Worm (Caenorhabditis elegans) whole organism, early embryonic: Measurements from ENCODE around the gene Y54G2A.26.

Experiments used
- F13C5.2 ChIP-seq: sonication (generic microtip); optimal IDR thresholded peaks from 2 replicates; lab custom pipeline; 2017; ENCODE audit warnings: mild to moderate bottlenecking, missing genetic modification characterization, inconsistent platforms, missing compliant biosample characterization
- ama-1 ChIP-seq: fragments of 150-350 bp; optimal IDR thresholded peaks from 2 replicates; lab custom pipeline; 2014
- ceh-13 ChIP-seq: fragments of 200-800 bp; sonication (Bioruptor generic); optimal IDR thresholded peaks from 2 replicates; lab custom pipeline; 2018; ENCODE audit warnings: mild to moderate bottlenecking, missing genetic modification characterization, missing compliant biosample characterization
- ceh-36 ChIP-seq: sonication (generic microtip); optimal IDR thresholded peaks from 2 replicates; lab custom pipeline; 2016; ENCODE audit warnings: missing genetic modification characterization, inconsistent platforms, missing compliant biosample characterization
- flt-1 ChIP-seq: fragments of 200-800 bp; sonication (Bioruptor generic); IDR thresholded peaks from 2 replicates; pipeline ENCODE4 v1.3.6; 2022; ENCODE audit warnings: missing genetic modification characterization, missing compliant biosample characterization
- hmbx-1 ChIP-seq: sonication (generic microtip); optimal IDR thresholded peaks from 2 replicates; lab custom pipeline; 2016; ENCODE audit warnings: mild to moderate bottlenecking, missing genetic modification characterization, missing compliant biosample characterization
- hmg-4 ChIP-seq: fragments of 200-800 bp; sonication (Bioruptor generic); optimal IDR thresholded peaks from 2 replicates; lab custom pipeline; 2018; ENCODE audit warnings: mild to moderate bottlenecking, missing genetic modification characterization, missing compliant biosample characterization
- hnd-1 ChIP-seq: sonication (generic microtip); optimal IDR thresholded peaks from 2 replicates; lab custom pipeline; 2016; ENCODE audit warnings: missing genetic modification characterization, missing compliant biosample characterization
- pes-1 ChIP-seq: fragments of 200-800 bp; sonication (Bioruptor generic); IDR thresholded peaks from 2 replicates; pipeline ENCODE4 v1.3.6; 2022; ENCODE audit warnings: missing genetic modification reagents, missing genetic modification characterization, missing compliant biosample characterization
- scrt-1 ChIP-seq: fragments of 200-800 bp; sonication (Bioruptor generic); IDR thresholded peaks from 2 replicates; pipeline ENCODE4 v1.3.6; 2022; ENCODE audit warnings: missing genetic modification characterization, missing compliant biosample characterization
- sea-1 ChIP-seq: fragments of 200-800 bp; sonication (Bioruptor generic); conservative IDR thresholded peaks from 2 replicates; pipeline ENCODE4 v1.3.6; 2022; ENCODE audit warnings: missing genetic modification characterization, missing compliant biosample characterization
- tbx-11 ChIP-seq: fragments of 200-800 bp; sonication (Bioruptor generic); IDR thresholded peaks from 2 replicates; pipeline ENCODE4 v1.3.6; 2022; ENCODE audit warnings: missing genetic modification characterization, missing compliant biosample characterization
- tbx-37 ChIP-seq: fragments of 200-800 bp; sonication (Bioruptor generic); conservative IDR thresholded peaks from 2 replicates; pipeline ENCODE4 v1.3.6; 2022; ENCODE audit warnings: missing genetic modification reagents, missing genetic modification characterization, missing compliant biosample characterization
- tra-4 ChIP-seq: sonication (generic microtip); optimal IDR thresholded peaks from 2 replicates; lab custom pipeline; 2017; ENCODE audit warnings: missing genetic modification characterization, missing compliant biosample characterization

- TF ChIP-seq ama-1 (lab: Kevin White, UChicago) (no peak), hnd-1 (tag; lab: Kevin White, UChicago) (no peak), scrt-1 (GFP tag; lab: Robert Waterston, UW) (no peak), F13C5.2 (no peak), flt-1 (GFP tag; lab: Robert Waterston, UW) (no peak), sea-1 (GFP tag; lab: Robert Waterston, UW) (no peak), pes-1 (GFP tag; lab: Robert Waterston, UW) (no peak), ceh-36 (tag; lab: Kevin White, UChicago) (no peak), hmg-4 (no peak), tbx-37 (no peak), tra-4 (tag; lab: Kevin White, UChicago) (no peak), hmbx-1 (no peak), ceh-13 (GFP tag; lab: Kevin White, UChicago) (no peak), tbx-11 (GFP tag; lab: Robert Waterston, UW) (no peak)
These were observed 25.8 kb downstream of the Y54G2A.26 start, which contains the start of gene Y54G2A.57 for ce11 chrIV:2969399-2969990.
